Worm (Caenorhabditis elegans) whole organism, young adult: ENCODE results near the gene F11C1.10.

Experiments
- B0336.3 ChIP-seq: fragments of 200-800 bp; sonication (Bioruptor generic); IDR thresholded peaks from 2 replicates; pipeline ENCODE4 v1.3.6; 2022; ENCODE audit warnings: missing genetic modification characterization, missing compliant biosample characterization
- F10E7.11 ChIP-seq: sonication (generic microtip); optimal IDR thresholded peaks from 2 replicates; lab custom pipeline; 2017; ENCODE audit warnings: mild to moderate bottlenecking, missing genetic modification characterization, moderate library complexity, missing compliant biosample characterization
- F52B5.7 ChIP-seq: sonication (generic microtip); optimal IDR thresholded peaks from 2 replicates; lab custom pipeline; 2016; ENCODE audit warnings: mild to moderate bottlenecking, missing genetic modification characterization, missing compliant biosample characterization
- F55B11.4 ChIP-seq: sonication (generic microtip); optimal IDR thresholded peaks from 2 replicates; lab custom pipeline; 2016; ENCODE audit warnings: missing compliant biosample characterization, missing genetic modification characterization, borderline replicate concordance; ENCODE audit not compliant: insufficient read depth
- ama-1 ChIP-seq, 3 experiments: fragments of 150-350 bp in 1 of 3; sonication (generic microtip) in 2 of 3; optimal IDR thresholded peaks; 2 replicates each; lab custom pipeline; 2014 to 2018; ENCODE audit warnings: missing biosample characterization in 2 of 3, missing genetic modification characterization in 2 of 3, missing genetic modification reagents in 2 of 3
- bed-2 ChIP-seq: fragments of 200-800 bp; sonication (Bioruptor generic); IDR thresholded peaks from 2 replicates; pipeline ENCODE4 v1.3.6; 2022; ENCODE audit warnings: missing genetic modification reagents, missing genetic modification characterization, missing compliant biosample characterization
- efl-1 ChIP-seq: fragments of 150-350 bp; optimal IDR thresholded peaks from 2 replicates; lab custom pipeline; 2014; ENCODE audit warnings: missing biosample characterization, missing genetic modification reagents, missing genetic modification characterization
- ets-4 ChIP-seq: fragments of 200-800 bp; sonication (Bioruptor generic); optimal IDR thresholded peaks from 2 replicates; lab custom pipeline; 2018; ENCODE audit warnings: mild to moderate bottlenecking, missing genetic modification characterization, missing compliant biosample characterization
- him-1 ChIP-seq: sonication (generic microtip); optimal IDR thresholded peaks from 2 replicates; lab custom pipeline; 2016; ENCODE audit warnings: missing genotype, missing genetic modification reagents, missing genetic modification characterization, missing compliant biosample characterization
- repo-1 ChIP-seq: sonication (generic microtip); optimal IDR thresholded peaks from 2 replicates; lab custom pipeline; 2017; ENCODE audit warnings: mild to moderate bottlenecking, missing genetic modification characterization, missing compliant biosample characterization
- unc-62 ChIP-seq: fragments of 150-350 bp; optimal IDR thresholded peaks from 2 replicates; lab custom pipeline; 2014; ENCODE audit warnings: missing biosample characterization, missing genetic modification reagents, missing genetic modification characterization
- zfh-2 ChIP-seq: fragments of 200-800 bp; sonication (Bioruptor generic); conservative IDR thresholded peaks from 2 replicates; pipeline ENCODE4 v1.3.6; 2022; ENCODE audit warnings: missing genetic modification reagents, missing genetic modification characterization, missing compliant biosample characterization
- zim-3 ChIP-seq: sonication (generic microtip); optimal IDR thresholded peaks from 2 replicates; lab custom pipeline; 2017; ENCODE audit warnings: mild to moderate bottlenecking, missing genetic modification characterization, moderate library complexity, missing compliant biosample characterization

- TF ChIP-seq bed-2: no peak
- no peak for TF ChIP-seq efl-1
- no peak for TF ChIP-seq ama-1 (optimal IDR thresholded peaks at IDR 0.05; lab: Kevin White, UChicago)
- no peak for TF ChIP-seq ama-1 (GFP tag; optimal IDR thresholded peaks at IDR 0.05; lab: Kevin White, UChicago)
- no peak for TF ChIP-seq F52B5.7 (tag; lab: Kevin White, UChicago)
- TF ChIP-seq unc-62 (GFP tag; lab: Kevin White, UChicago): no peak
- no peak for TF ChIP-seq him-1 (tag; lab: Kevin White, UChicago)
- TF ChIP-seq zim-3: no peak
- no peak for TF ChIP-seq F10E7.11 (tag; lab: Kevin White, UChicago)
- TF ChIP-seq repo-1 (tag; lab: Kevin White, UChicago): no peak
- no peak for TF ChIP-seq ets-4
- no peak for TF ChIP-seq B0336.3 (GFP tag; lab: Robert Waterston, UW)
- no peak for TF ChIP-seq zfh-2 (GFP tag; lab: Robert Waterston, UW)
- TF ChIP-seq F55B11.4 (tag; lab: Kevin White, UChicago): no peak
Observed at ce11 chrX:12989205-12989604, 12.3 kb downstream of the F11C1.10 start, which contains the start of gene F11C1.7.
